Fruit fly (Drosophila melanogaster): Measurements from ENCODE around the gene CG42613.
A peak's percentile ranks its signal among the peaks of the same experiment; 100 is the strongest.

Gene CG42613

dm6 chr3R:18980863-18981536, 52.0 kb downstream of the CG42613 start, which contains the start of the genes dnk and Smu1 (continued):
- no peak for TF ChIP-seq Atf-2 (GFP tag; optimal IDR thresholded peaks at IDR 0.05)
- no peak for TF ChIP-seq chinmo (GFP tag; IDR thresholded peaks at IDR 0.05; ENCODE audit: partially characterized antibody)
- TF ChIP-seq CG10209 (GFP tag; optimal IDR thresholded peaks at IDR 0.05), result no peak
- TF ChIP-seq zfh2 (GFP tag; optimal IDR thresholded peaks at IDR 0.05), result no peak
- TF ChIP-seq en (GFP tag; optimal IDR thresholded peaks at IDR 0.05), result no peak
- TF ChIP-seq CG34422 (GFP tag; IDR thresholded peaks at IDR 0.05), result no peak; the same call in 2 of the 3 replicates
- no peak for TF ChIP-seq CG4707 (GFP tag; optimal IDR thresholded peaks at IDR 0.05)
- TF ChIP-seq toy (GFP tag; IDR thresholded peaks at IDR 0.05), result no peak
- peak; percentile 13 for TF ChIP-seq CG9437 (GFP tag; optimal IDR thresholded peaks at IDR 0.05)
- TF ChIP-seq CG11085 (GFP tag; IDR thresholded peaks at IDR 0.05), result no peak
- no peak for TF ChIP-seq CG13123 (GFP tag; optimal IDR thresholded peaks at IDR 0.05)
- TF ChIP-seq Bgb (GFP tag; IDR thresholded peaks at IDR 0.05; ENCODE audit: partially characterized antibody), result peak; percentile 37; the same call in 1 of the 2 replicates
- TF ChIP-seq PHDP (tag; optimal IDR thresholded peaks at IDR 0.05), result no peak
- TF ChIP-seq CG32772 (GFP tag; IDR thresholded peaks at IDR 0.05), result no peak
- TF ChIP-seq hkb (optimal IDR thresholded peaks at IDR 0.05), result no peak
- no peak for TF ChIP-seq hkb (GFP tag; IDR thresholded peaks at IDR 0.05)
- TF ChIP-seq Optix (GFP tag; IDR thresholded peaks at IDR 0.05), result no peak
- TF ChIP-seq CG3281 (GFP tag; optimal IDR thresholded peaks at IDR 0.05), result no peak
- TF ChIP-seq CG17361 (GFP tag; IDR thresholded peaks at IDR 0.05), result no peak
- no peak for TF ChIP-seq CG31224 (GFP tag; IDR thresholded peaks at IDR 0.05)
- TF ChIP-seq CG12659 (GFP tag; optimal IDR thresholded peaks at IDR 0.05), result peak; percentile 51
- TF ChIP-seq ERR (GFP tag; optimal IDR thresholded peaks at IDR 0.05), result no peak
- no peak for TF ChIP-seq CG12769 (tag; optimal IDR thresholded peaks at IDR 0.05)
- no peak for TF ChIP-seq ssp (GFP tag; IDR thresholded peaks at IDR 0.05)
- TF ChIP-seq CG10431 (GFP tag; optimal IDR thresholded peaks at IDR 0.05), result no peak
- TF ChIP-seq CG6272 (GFP tag; IDR thresholded peaks at IDR 0.05), result no peak
- no peak for TF ChIP-seq CG7372 (GFP tag; IDR thresholded peaks at IDR 0.05)
- no peak for TF ChIP-seq CG10979 (tag; optimal IDR thresholded peaks at IDR 0.05)
- peak; percentile 41 for TF ChIP-seq CG2116 (GFP tag; optimal IDR thresholded peaks at IDR 0.05)
- TF ChIP-seq CG2678 (tag; optimal IDR thresholded peaks at IDR 0.05), result no peak
- no peak for TF ChIP-seq CG7786 (GFP tag; optimal IDR thresholded peaks at IDR 0.05)
- peak; percentile 28 for TF ChIP-seq Med (GFP tag)
- peak; percentile 60 for TF ChIP-seq sens (GFP tag)
- TF ChIP-seq HLH4C (GFP tag; IDR thresholded peaks at IDR 0.05; ENCODE audit: partially characterized antibody), result no peak
- no peak for TF ChIP-seq CG3163 (GFP tag; optimal IDR thresholded peaks at IDR 0.05)
- TF ChIP-seq Hey (tag; optimal IDR thresholded peaks at IDR 0.05), result no peak
- TF ChIP-seq CG14710 (tag; optimal IDR thresholded peaks at IDR 0.05), result peak; percentile 37
- TF ChIP-seq Vsx1 (GFP tag; optimal IDR thresholded peaks at IDR 0.05), result peak; percentile 20
- TF ChIP-seq CG5953 (GFP tag; IDR thresholded peaks at IDR 0.05), result no peak
- TF ChIP-seq Eip74EF (GFP tag; optimal IDR thresholded peaks at IDR 0.05), result no peak
- no peak for TF ChIP-seq CG10654 (GFP tag; optimal IDR thresholded peaks at IDR 0.05)
- TF ChIP-seq slp2 (GFP tag; optimal IDR thresholded peaks at IDR 0.05), result no peak
- TF ChIP-seq gem (tag; optimal IDR thresholded peaks at IDR 0.05), result no peak
- no peak for TF ChIP-seq ash1 (GFP tag; optimal IDR thresholded peaks at IDR 0.05)
- no peak for TF ChIP-seq Hsf (GFP tag; optimal IDR thresholded peaks at IDR 0.05)
- no peak for TF ChIP-seq gce (GFP tag; IDR thresholded peaks at IDR 0.05)
- TF ChIP-seq pnt (GFP tag; optimal IDR thresholded peaks at IDR 0.05), result no peak
- no peak for TF ChIP-seq CG32767 (GFP tag; IDR thresholded peaks at IDR 0.05)
- no peak for TF ChIP-seq CG14050 (GFP tag; IDR thresholded peaks at IDR 0.05)
- no peak for TF ChIP-seq Ets97D (GFP tag; optimal IDR thresholded peaks at IDR 0.05)
- no peak for TF ChIP-seq emc (GFP tag; optimal IDR thresholded peaks at IDR 0.05)
